Worm (Caenorhabditis elegans) whole organism, late embryonic: Measurements from ENCODE around the gene mcm-10.

Source experiments
- C08G9.2 ChIP-seq: sonication (generic microtip); optimal IDR thresholded peaks from 2 replicates; lab custom pipeline; 2016; ENCODE audit warnings: mild to moderate bottlenecking, missing genetic modification characterization, moderate library complexity, missing compliant biosample characterization
- C38D4.7 ChIP-seq: fragments of 200-800 bp; sonication (Bioruptor generic); optimal IDR thresholded peaks from 2 replicates; lab custom pipeline; 2018; ENCODE audit warnings: mild to moderate bottlenecking, missing genetic modification characterization, moderate library complexity, missing compliant biosample characterization
- F13H6.1 ChIP-seq: sonication (generic microtip); optimal IDR thresholded peaks from 2 replicates; lab custom pipeline; 2016; ENCODE audit warnings: missing genetic modification characterization, missing compliant biosample characterization
- K02D7.2 ChIP-seq: sonication (generic microtip); optimal IDR thresholded peaks from 2 replicates; lab custom pipeline; 2017; ENCODE audit warnings: mild to moderate bottlenecking, missing genetic modification characterization, missing compliant biosample characterization
- K09A11.1 ChIP-seq: sonication (generic microtip); optimal IDR thresholded peaks from 2 replicates; lab custom pipeline; 2017; ENCODE audit warnings: antibody characterized with exemption, mild to moderate bottlenecking, missing genetic modification characterization, missing compliant biosample characterization; ENCODE audit not compliant: insufficient read depth
- ama-1 ChIP-seq: fragments of 150-350 bp; optimal IDR thresholded peaks from 2 replicates; lab custom pipeline; 2014
- ceh-14 ChIP-seq: sonication (generic microtip); optimal IDR thresholded peaks from 2 replicates; lab custom pipeline; 2016; ENCODE audit warnings: missing genotype, missing genetic modification characterization, missing compliant biosample characterization
- ceh-18 ChIP-seq: sonication (generic microtip); optimal IDR thresholded peaks from 2 replicates; lab custom pipeline; 2016; ENCODE audit warnings: missing genetic modification characterization, missing compliant biosample characterization
- ceh-19 ChIP-seq: fragments of 200-800 bp; sonication (Bioruptor generic); optimal IDR thresholded peaks from 2 replicates; lab custom pipeline; 2018; ENCODE audit warnings: mild to moderate bottlenecking, missing genetic modification characterization, missing compliant biosample characterization
- ceh-2 ChIP-seq: sonication (generic microtip); optimal IDR thresholded peaks from 2 replicates; lab custom pipeline; 2016; ENCODE audit warnings: missing genotype, missing genetic modification characterization, missing compliant biosample characterization
- ceh-31 ChIP-seq: sonication (generic microtip); optimal IDR thresholded peaks from 2 replicates; lab custom pipeline; 2016; ENCODE audit warnings: missing genetic modification characterization, missing compliant biosample characterization
- ceh-34 ChIP-seq: sonication (generic microtip); optimal IDR thresholded peaks from 2 replicates; lab custom pipeline; 2016; ENCODE audit warnings: mild to moderate bottlenecking, missing genetic modification characterization, missing compliant biosample characterization
- ceh-45 ChIP-seq: fragments of 200-800 bp; sonication (Bioruptor generic); IDR thresholded peaks from 2 replicates; pipeline ENCODE4 v1.3.6; 2022; ENCODE audit warnings: missing genetic modification reagents, missing genetic modification characterization, missing compliant biosample characterization
- ceh-6 ChIP-seq: fragments of 200-800 bp; sonication (Bioruptor generic); optimal IDR thresholded peaks from 2 replicates; lab custom pipeline; 2018; ENCODE audit warnings: mild to moderate bottlenecking, missing genetic modification characterization, missing compliant biosample characterization
- che-1 ChIP-seq: sonication (generic microtip); optimal IDR thresholded peaks from 2 replicates; lab custom pipeline; 2016; ENCODE audit warnings: mild to moderate bottlenecking, missing genetic modification characterization, missing compliant biosample characterization
- dmd-4 ChIP-seq: sonication (generic microtip); optimal IDR thresholded peaks from 2 replicates; lab custom pipeline; 2016; ENCODE audit warnings: borderline replicate concordance, missing genetic modification characterization, missing compliant biosample characterization
- elt-2 ChIP-seq: sonication (generic microtip); optimal IDR thresholded peaks from 2 replicates; lab custom pipeline; 2016; ENCODE audit warnings: missing genetic modification reagents, missing genetic modification characterization, missing compliant biosample characterization
- ets-4 ChIP-seq: sonication (generic microtip); optimal IDR thresholded peaks from 2 replicates; lab custom pipeline; 2016; ENCODE audit warnings: missing genetic modification characterization, missing compliant biosample characterization
- fkh-10 ChIP-seq: fragments of 150-350 bp; optimal IDR thresholded peaks from 2 replicates; lab custom pipeline; 2014; ENCODE audit warnings: missing biosample characterization, missing genetic modification reagents, missing genetic modification characterization
- gmeb-2 ChIP-seq: sonication (generic microtip); optimal IDR thresholded peaks from 2 replicates; lab custom pipeline; 2016; ENCODE audit warnings: missing genetic modification characterization, inconsistent platforms, missing compliant biosample characterization
- hlh-6 ChIP-seq: sonication (generic microtip); optimal IDR thresholded peaks from 2 replicates; lab custom pipeline; 2016; ENCODE audit warnings: missing genotype, missing genetic modification characterization, missing compliant biosample characterization
- hlh-8 ChIP-seq: sonication (generic microtip); optimal IDR thresholded peaks from 2 replicates; lab custom pipeline; 2016; ENCODE audit warnings: missing genotype, missing genetic modification characterization, missing compliant biosample characterization
- lim-6 ChIP-seq: sonication (generic microtip); optimal IDR thresholded peaks from 2 replicates; lab custom pipeline; 2016; ENCODE audit warnings: missing genetic modification characterization, missing compliant biosample characterization
- lin-11 ChIP-seq: fragments of 200-800 bp; sonication (Bioruptor generic); optimal IDR thresholded peaks from 2 replicates; lab custom pipeline; 2018; ENCODE audit warnings: mild to moderate bottlenecking, missing genetic modification characterization, missing compliant biosample characterization
- nfya-1 ChIP-seq: sonication (generic microtip); optimal IDR thresholded peaks from 2 replicates; lab custom pipeline; 2017; ENCODE audit warnings: missing genetic modification characterization, mild to moderate bottlenecking, missing compliant biosample characterization, antibody characterized with exemption, moderate library complexity
- odd-2 ChIP-seq: sonication (generic microtip); optimal IDR thresholded peaks from 2 replicates; lab custom pipeline; 2017; ENCODE audit warnings: antibody characterized with exemption, mild to moderate bottlenecking, missing genetic modification characterization, missing compliant biosample characterization
- pha-2 ChIP-seq: sonication (generic microtip); optimal IDR thresholded peaks from 2 replicates; lab custom pipeline; 2017; ENCODE audit warnings: mild to moderate bottlenecking, missing genetic modification characterization, missing compliant biosample characterization
- pros-1 ChIP-seq: fragments of 150-350 bp; optimal IDR thresholded peaks from 2 replicates; lab custom pipeline; 2014; ENCODE audit warnings: missing biosample characterization, missing genetic modification reagents, missing genetic modification characterization
- ref-2 ChIP-seq: sonication (generic microtip); optimal IDR thresholded peaks from 2 replicates; lab custom pipeline; 2016; ENCODE audit warnings: missing genetic modification characterization, missing compliant biosample characterization
- rnt-1 ChIP-seq: sonication (generic microtip); optimal IDR thresholded peaks from 2 replicates; lab custom pipeline; 2016; ENCODE audit warnings: missing genetic modification characterization, missing compliant biosample characterization
- sdc-2 ChIP-seq: sonication (generic microtip); optimal IDR thresholded peaks from 2 replicates; lab custom pipeline; 2016; ENCODE audit warnings: missing genotype, missing genetic modification characterization, missing compliant biosample characterization
- sox-2 ChIP-seq: fragments of 200-800 bp; sonication (Bioruptor generic); IDR thresholded peaks from 2 replicates; pipeline ENCODE4 v1.3.6; 2022; ENCODE audit warnings: missing genetic modification reagents, missing genetic modification characterization, missing compliant biosample characterization
- sox-4 ChIP-seq: sonication (generic microtip); optimal IDR thresholded peaks from 2 replicates; lab custom pipeline; 2017; ENCODE audit warnings: mild to moderate bottlenecking, missing genetic modification characterization, inconsistent platforms, missing compliant biosample characterization
- syd-9 ChIP-seq: sonication (generic microtip); optimal IDR thresholded peaks from 2 replicates; lab custom pipeline; 2016; ENCODE audit warnings: mild to moderate bottlenecking, missing genetic modification characterization, moderate library complexity, missing compliant biosample characterization
- tbx-2 ChIP-seq: sonication (generic microtip); optimal IDR thresholded peaks from 2 replicates; lab custom pipeline; 2016; ENCODE audit warnings: missing genetic modification characterization, missing compliant biosample characterization
- unc-42 ChIP-seq: sonication (generic microtip); optimal IDR thresholded peaks from 2 replicates; lab custom pipeline; 2016; ENCODE audit warnings: missing genotype, missing genetic modification characterization, missing compliant biosample characterization
- unc-86 ChIP-seq: sonication (generic microtip); optimal IDR thresholded peaks from 2 replicates; lab custom pipeline; 2016; ENCODE audit warnings: missing genetic modification characterization, missing compliant biosample characterization
- zip-5 ChIP-seq: sonication (generic microtip); optimal IDR thresholded peaks from 2 replicates; lab custom pipeline; 2016; ENCODE audit warnings: missing genetic modification characterization, missing compliant biosample characterization

Gene mcm-10

ce11 chrIII:11290554-11290953 is 26.8 kb upstream of the mcm-10 start, which contains the start of the genes gly-9, mib-1 and smc-3 (continued):
- TF ChIP-seq hlh-6 (tag; lab: Kevin White, UChicago) (no peak), unc-42 (tag; lab: Kevin White, UChicago) (peak; percentile 35), pha-2 (tag; lab: Kevin White, UChicago) (no peak), ceh-18 (no peak), sox-2 (GFP tag; lab: Robert Waterston, UW) (no peak), dmd-4 (tag; lab: Kevin White, UChicago) (no peak), C08G9.2 (tag; lab: Kevin White, UChicago) (peak; percentile 92), C38D4.7 (no peak), ets-4 (tag; lab: Kevin White, UChicago) (peak; percentile 88), ceh-14 (tag; lab: Kevin White, UChicago) (peak; percentile 47), sdc-2 (tag; lab: Kevin White, UChicago) (no peak), syd-9 (no peak), tbx-2 (peak; percentile 87), gmeb-2 (tag; lab: Kevin White, UChicago) (no peak), sox-4 (tag; lab: Kevin White, UChicago) (no peak), zip-5 (tag; lab: Kevin White, UChicago) (peak; percentile 43), ceh-45 (no peak), unc-86 (tag; lab: Kevin White, UChicago) (no peak), ama-1 (lab: Kevin White, UChicago) (no peak), K02D7.2 (no peak), ceh-34 (tag; lab: Kevin White, UChicago) (peak; percentile 32), ceh-19 (GFP tag; lab: Kevin White, UChicago) (no peak), lim-6 (tag; lab: Kevin White, UChicago) (peak; percentile 54), K09A11.1 (tag; lab: Kevin White, UChicago) (no peak), ref-2 (peak; percentile 82), ceh-6 (GFP tag; lab: Kevin White, UChicago) (no peak), hlh-8 (tag; lab: Kevin White, UChicago) (peak; percentile 87), pros-1 (tag; lab: Kevin White, UChicago) (no peak)

ce11 chrIII:11311466-11311865 is 5.9 kb upstream of the mcm-10 start, which contains the start of gene rab-35:
rab-35 (minus strand) TSS chrIII:11311566.
- TF ChIP-seq unc-42 (tag; lab: Kevin White, UChicago) (no peak), ceh-31 (tag; lab: Kevin White, UChicago) (no peak), nfya-1 (tag; lab: Kevin White, UChicago) (no peak), rnt-1 (no peak), lin-11 (tag; lab: Kevin White, UChicago) (no peak), ref-2 (no peak)

ce11 chrIII:11318131-11318530 is 761 bp downstream of the mcm-10 start, which contains the start of gene teg-1:
teg-1 (minus strand) TSS chrIII:11318231.
- TF ChIP-seq ceh-19 (GFP tag; lab: Kevin White, UChicago) (no peak), C38D4.7 (no peak), che-1 (no peak), gmeb-2 (tag; lab: Kevin White, UChicago) (no peak), syd-9 (no peak), rnt-1 (no peak), ama-1 (lab: Kevin White, UChicago) (no peak), elt-2 (no peak), fkh-10 (GFP tag; lab: Kevin White, UChicago) (no peak), ets-4 (tag; lab: Kevin White, UChicago) (no peak), F13H6.1 (tag; lab: Kevin White, UChicago) (no peak), ceh-18 (no peak), odd-2 (tag; lab: Kevin White, UChicago) (no peak), ceh-2 (tag; lab: Kevin White, UChicago) (no peak), C08G9.2 (tag; lab: Kevin White, UChicago) (no peak), nfya-1 (tag; lab: Kevin White, UChicago) (no peak)
